Worm (Caenorhabditis elegans) whole organism, L1 larva: ENCODE results near the gene knl-1.
A peak's percentile ranks its signal among the peaks of the same experiment; 100 is the strongest.

ENCODE experiments used
- C34B4.2 ChIP-seq: sonication (generic microtip); optimal IDR thresholded peaks from 2 replicates; lab custom pipeline; 2017; ENCODE audit warnings: mild to moderate bottlenecking, missing genetic modification characterization, missing compliant biosample characterization
- aha-1 ChIP-seq: fragments of 150-350 bp; optimal IDR thresholded peaks from 2 replicates; lab custom pipeline; 2014; ENCODE audit warnings: missing biosample characterization, missing genetic modification characterization
- alr-1 ChIP-seq: fragments of 200-800 bp; sonication (Bioruptor generic); optimal IDR thresholded peaks from 2 replicates; lab custom pipeline; 2018; ENCODE audit warnings: borderline replicate concordance, mild to moderate bottlenecking, missing genetic modification characterization, missing compliant biosample characterization
- ceh-63 ChIP-seq: fragments of 200-800 bp; sonication (Bioruptor generic); optimal IDR thresholded peaks from 2 replicates; lab custom pipeline; 2018; ENCODE audit warnings: mild to moderate bottlenecking, missing genetic modification characterization, missing compliant biosample characterization
- ceh-8 ChIP-seq: fragments of 200-800 bp; sonication (Bioruptor generic); optimal IDR thresholded peaks from 2 replicates; lab custom pipeline; 2018; ENCODE audit warnings: mild to moderate bottlenecking, missing genetic modification characterization, moderate library complexity, missing compliant biosample characterization
- ceh-82 ChIP-seq, 3 experiments: fragments of 150-350 bp in 1 of 3; sonication (generic microtip) in 2 of 3; optimal IDR thresholded peaks; 2 replicates each; lab custom pipeline; 2014 to 2017; ENCODE audit warnings: missing biosample characterization in 3 of 3, missing genetic modification characterization in 3 of 3
- ceh-88 ChIP-seq: fragments of 200-800 bp; sonication (Bioruptor generic); IDR thresholded peaks from 2 replicates; pipeline ENCODE4 v1.3.6; 2022; ENCODE audit warnings: missing genetic modification characterization, missing compliant biosample characterization
- ceh-90 ChIP-seq: sonication (generic microtip); optimal IDR thresholded peaks from 2 replicates; lab custom pipeline; 2016; ENCODE audit warnings: missing genetic modification characterization, missing compliant biosample characterization
- ces-1 ChIP-seq: fragments of 150-350 bp; optimal IDR thresholded peaks from 2 replicates; lab custom pipeline; 2014; ENCODE audit warnings: missing biosample characterization, missing genetic modification reagents, missing genetic modification characterization
- dpl-1 ChIP-seq, 3 experiments: fragments of 150-350 bp in 2 of 3; sonication (generic microtip) in 1 of 3; optimal IDR thresholded peaks; 2 replicates each; lab custom pipeline; 2014 to 2017; ENCODE audit warnings: missing biosample characterization in 3 of 3, missing genetic modification characterization in 3 of 3, missing genetic modification reagents in 3 of 3
- dsc-1 ChIP-seq: sonication (generic microtip); optimal IDR thresholded peaks from 2 replicates; lab custom pipeline; 2016; ENCODE audit warnings: mild to moderate bottlenecking, missing genetic modification characterization, missing compliant biosample characterization
- efl-1 ChIP-seq, 4 experiments: fragments of 150-350 bp; optimal IDR thresholded peaks in 3 of 4; peaks in 1 of 4; 1 replicate in 1 of 4; 2 replicates in 3 of 4; lab custom pipeline; 2014; ENCODE audit warnings: missing biosample characterization in 2 of 4, missing genetic modification characterization in 2 of 4, missing genetic modification reagents in 2 of 4
- efl-3 ChIP-seq: fragments of 200-800 bp; sonication (Bioruptor generic); optimal IDR thresholded peaks from 2 replicates; lab custom pipeline; 2018; ENCODE audit warnings: mild to moderate bottlenecking, missing genetic modification characterization, missing compliant biosample characterization
- egl-13 ChIP-seq: sonication (generic microtip); optimal IDR thresholded peaks from 2 replicates; lab custom pipeline; 2016; ENCODE audit warnings: missing genotype, missing genetic modification reagents, missing genetic modification characterization, missing compliant biosample characterization
- egl-27 ChIP-seq, 2 experiments: fragments of 150-350 bp in 1 of 2; sonication (generic microtip); optimal IDR thresholded peaks; 3 replicates each; lab custom pipeline; 2017 to 2018; ENCODE audit warnings: missing biosample characterization in 2 of 2, missing genetic modification characterization in 2 of 2, missing genetic modification reagents in 2 of 2
- elt-2 ChIP-seq: sonication (generic microtip); optimal IDR thresholded peaks from 2 replicates; lab custom pipeline; 2016; ENCODE audit warnings: missing genetic modification characterization, mild to moderate bottlenecking, inconsistent platforms, missing compliant biosample characterization, missing genetic modification reagents
- elt-3 ChIP-seq, 6 experiments: fragments of 150-350 bp in 1 of 6; sonication (generic microtip); optimal IDR thresholded peaks; 2 replicates each; lab custom pipeline; 2017 to 2018; ENCODE audit warnings: missing biosample characterization in 6 of 6, missing genetic modification characterization in 6 of 6, inconsistent platforms in 1 of 6
- fos-1 ChIP-seq: fragments of 150-350 bp; optimal IDR thresholded peaks from 2 replicates; lab custom pipeline; 2014; ENCODE audit warnings: missing biosample characterization, missing genetic modification characterization
- grh-1 ChIP-seq: fragments of 200-800 bp; sonication (Bioruptor generic); IDR thresholded peaks from 2 replicates; pipeline ENCODE4 v1.3.6; 2022; ENCODE audit warnings: missing genetic modification reagents, missing genetic modification characterization, missing compliant biosample characterization
- hlh-4 ChIP-seq: sonication (generic microtip); optimal IDR thresholded peaks from 2 replicates; lab custom pipeline; 2016; ENCODE audit warnings: mild to moderate bottlenecking, missing genetic modification characterization, missing compliant biosample characterization
- hpl-2 ChIP-seq: fragments of 150-350 bp; optimal IDR thresholded peaks from 2 replicates; lab custom pipeline; 2014; ENCODE audit warnings: missing biosample characterization, missing genetic modification reagents, missing genetic modification characterization
- lin-13 ChIP-seq: fragments of 150-350 bp; optimal IDR thresholded peaks from 2 replicates; lab custom pipeline; 2014; ENCODE audit warnings: missing biosample characterization, missing genetic modification reagents, missing genetic modification characterization
- lin-15B ChIP-seq: fragments of 150-350 bp; sonication (generic microtip); optimal IDR thresholded peaks from 3 replicates; lab custom pipeline; 2014; ENCODE audit warnings: missing biosample characterization, missing genetic modification characterization
- lin-35 ChIP-seq, 2 experiments: fragments of 150-350 bp; optimal IDR thresholded peaks; 2 replicates each; lab custom pipeline; 2014; ENCODE audit warnings: missing biosample characterization in 2 of 2, missing genetic modification characterization in 2 of 2, missing genetic modification reagents in 2 of 2
- lin-39 ChIP-seq: fragments of 150-350 bp; optimal IDR thresholded peaks from 2 replicates; lab custom pipeline; 2014; ENCODE audit warnings: missing biosample characterization, missing genetic modification reagents, missing genetic modification characterization
- lsy-2 ChIP-seq, 2 experiments: fragments of 150-350 bp; optimal IDR thresholded peaks; 2 replicates each; lab custom pipeline; 2014; ENCODE audit warnings: missing biosample characterization in 2 of 2, missing genetic modification characterization in 2 of 2
- mab-9 ChIP-seq: fragments of 200-800 bp; sonication (Bioruptor generic); IDR thresholded peaks from 2 replicates; pipeline ENCODE4 v1.3.6; 2022; ENCODE audit warnings: missing genetic modification reagents, missing genetic modification characterization, missing compliant biosample characterization
- mep-1 ChIP-seq: fragments of 150-350 bp; optimal IDR thresholded peaks from 2 replicates; lab custom pipeline; 2014; ENCODE audit warnings: missing biosample characterization, missing genetic modification characterization
- nhr-11 ChIP-seq: fragments of 150-350 bp; optimal IDR thresholded peaks from 2 replicates; lab custom pipeline; 2014; ENCODE audit warnings: missing biosample characterization, missing genetic modification characterization
- nhr-19 ChIP-seq: fragments of 200-800 bp; sonication (Bioruptor generic); conservative IDR thresholded peaks from 2 replicates; pipeline ENCODE4 v1.3.6; 2022; ENCODE audit warnings: missing genetic modification characterization, missing compliant biosample characterization
- nhr-28 ChIP-seq: fragments of 150-350 bp; optimal IDR thresholded peaks from 2 replicates; lab custom pipeline; 2014; ENCODE audit warnings: missing biosample characterization, missing genetic modification characterization
- nhr-47 ChIP-seq: sonication (generic microtip); optimal IDR thresholded peaks from 2 replicates; lab custom pipeline; 2016; ENCODE audit warnings: mild to moderate bottlenecking, missing genetic modification characterization, moderate library complexity, missing compliant biosample characterization
- nhr-85 ChIP-seq: sonication (generic microtip); peaks from one replicate; lab custom pipeline; 2016; ENCODE audit warnings: missing genetic modification characterization, inconsistent platforms, missing compliant biosample characterization
- pax-3 ChIP-seq: fragments of 200-800 bp; sonication (Bioruptor generic); optimal IDR thresholded peaks from 2 replicates; lab custom pipeline; 2018; ENCODE audit warnings: mild to moderate bottlenecking, missing genetic modification characterization, moderate library complexity, missing compliant biosample characterization
- snu-23 ChIP-seq: sonication (generic microtip); optimal IDR thresholded peaks from 2 replicates; lab custom pipeline; 2016; ENCODE audit warnings: missing genetic modification characterization, missing compliant biosample characterization
- sox-4 ChIP-seq: sonication (generic microtip); optimal IDR thresholded peaks from 2 replicates; lab custom pipeline; 2016; ENCODE audit warnings: missing genetic modification characterization, missing compliant biosample characterization
- swsn-7 ChIP-seq: sonication (generic microtip); optimal IDR thresholded peaks from 2 replicates; lab custom pipeline; 2016; ENCODE audit warnings: missing genetic modification characterization, missing compliant biosample characterization
- tbx-2 ChIP-seq: sonication (generic microtip); optimal IDR thresholded peaks from 2 replicates; lab custom pipeline; 2016; ENCODE audit warnings: missing genetic modification characterization, missing compliant biosample characterization
- unc-86 ChIP-seq: sonication (generic microtip); optimal IDR thresholded peaks from 2 replicates; lab custom pipeline; 2016; ENCODE audit warnings: missing genetic modification characterization, missing compliant biosample characterization
- xbp-1 ChIP-seq: sonication (generic microtip); optimal IDR thresholded peaks from 2 replicates; lab custom pipeline; 2016; ENCODE audit warnings: missing genetic modification characterization, missing compliant biosample characterization
- ztf-11 ChIP-seq, 2 experiments: sonication (generic microtip); optimal IDR thresholded peaks; 2 replicates each; lab custom pipeline; 2016 to 2017; ENCODE audit warnings: missing genetic modification characterization in 2 of 2, missing biosample characterization in 1 of 2, missing compliant biosample characterization in 1 of 2

knl-1 gene

ce11 chrIII:8217919-8218318 is 32.5 kb upstream of the knl-1 start, which contains the start of gene C30A5.16:
C30A5.16 (plus strand) TSS chrIII:8218219.
- no peak for TF ChIP-seq ceh-88 (GFP tag; lab: Robert Waterston, UW)
- TF ChIP-seq C34B4.2 (tag; lab: Kevin White, UChicago): no peak
- TF ChIP-seq nhr-11 (tag; lab: Kevin White, UChicago): no peak
- TF ChIP-seq efl-1 (optimal IDR thresholded peaks at IDR 0.05; lab: Kevin White, UChicago): no peak
- TF ChIP-seq efl-1 (GFP tag; optimal IDR thresholded peaks at IDR 0.05 in 1 of 2; lab: Kevin White, UChicago): peak in 1 of 2 experiments; percentile 34
- peak; percentile 11 for TF ChIP-seq dsc-1 (tag; lab: Kevin White, UChicago)

ce11 chrIII:8220081-8220480 is 30.4 kb upstream of the knl-1 start:
- TF ChIP-seq ceh-63 (GFP tag; lab: Kevin White, UChicago): no peak
- no peak for TF ChIP-seq hpl-2
- TF ChIP-seq unc-86 (tag; lab: Kevin White, UChicago): peak; percentile 79
- TF ChIP-seq ztf-11 (tag; optimal IDR thresholded peaks at IDR 0.05; lab: Kevin White, UChicago): peak in 1 of 2 experiments; percentile 57
- TF ChIP-seq tbx-2 (tag; lab: Kevin White, UChicago): peak; percentile 6

DNA sequence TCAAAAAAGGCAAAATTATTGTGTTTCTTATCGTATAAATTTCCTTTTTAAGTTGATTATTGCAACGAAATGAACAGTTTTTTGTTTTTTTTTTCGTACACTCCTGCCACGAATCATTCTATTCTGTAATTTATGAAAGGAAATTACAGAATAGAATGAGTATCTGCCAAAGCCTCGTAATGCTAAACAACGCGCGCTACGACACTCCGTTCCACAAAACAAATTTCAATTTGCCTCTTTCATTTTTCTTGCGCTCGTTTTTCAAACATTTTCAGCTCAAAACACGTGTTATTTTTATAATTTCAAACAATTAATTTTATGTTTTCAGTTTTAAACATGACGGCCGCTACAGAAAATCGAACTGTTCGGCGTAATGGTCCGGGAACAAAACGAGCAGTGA is 25.7 kb upstream of the knl-1 start, which contains the start of gene mob-4:
Gene mob-4, plus strand, starts transcription at position 329 of the 400 bp plus-strand sequence.
- TF ChIP-seq ces-1 (GFP tag; lab: Kevin White, UChicago) (no peak), lin-39 (tag; lab: Kevin White, UChicago) (no peak), efl-1 (optimal IDR thresholded peaks at IDR 0.05; lab: Kevin White, UChicago) (peak in 1 of 2 experiments; percentile 17), efl-1 (GFP tag; optimal IDR thresholded peaks at IDR 0.05 in 1 of 2; lab: Kevin White, UChicago) (peak; percentile 25 to 62), dpl-1 (GFP tag; optimal IDR thresholded peaks at IDR 0.05; lab: Kevin White, UChicago) (peak in 1 of 3 experiments; percentile 33), lsy-2 (tag; optimal IDR thresholded peaks at IDR 0.05; lab: Kevin White, UChicago) (peak in 1 of 2 experiments; percentile 26), snu-23 (GFP tag; lab: Kevin White, UChicago) (peak; percentile 6)

ce11 chrIII:8226178-8226577 is 24.3 kb upstream of the knl-1 start, which contains the start of gene rfs-1:
rfs-1 (plus strand) TSS chrIII:8226478.
- TF ChIP-seq pax-3 (tag; lab: Kevin White, UChicago) (no peak), hpl-2 (no peak), ceh-8 (GFP tag; lab: Kevin White, UChicago) (no peak), xbp-1 (no peak)

DNA sequence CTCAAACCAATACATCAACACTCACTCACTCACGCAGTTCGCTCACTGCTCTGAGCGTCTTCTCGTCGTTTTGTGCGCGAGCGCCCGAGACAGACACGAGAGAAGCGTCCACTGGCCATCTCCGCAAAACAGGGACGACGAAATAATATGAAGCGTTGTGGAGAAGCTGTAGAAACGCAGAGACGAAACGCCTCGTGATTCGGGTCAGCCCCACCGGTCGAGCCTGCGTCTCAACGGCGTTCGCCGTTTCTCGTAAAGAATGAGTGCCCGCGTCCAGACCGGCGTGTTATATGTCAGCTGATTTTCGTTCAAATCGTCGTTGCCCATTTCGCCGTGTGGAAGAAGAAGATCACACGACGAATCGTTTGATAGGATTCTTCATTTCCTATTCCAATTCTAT is 22.9 kb upstream of the knl-1 start, which contains the start of gene fbxl-1:
Gene fbxl-1, plus strand, starts transcription at position 320 of the 400 bp plus-strand sequence.
- TF ChIP-seq elt-2 (tag; lab: Kevin White, UChicago) (peak; percentile 21), efl-3 (GFP tag; lab: Kevin White, UChicago) (no peak), mep-1 (peak; percentile 51), nhr-28 (no peak), sox-4 (tag; lab: Kevin White, UChicago) (peak; percentile 73), aha-1 (no peak), fos-1 (peak; percentile 43), ces-1 (GFP tag; lab: Kevin White, UChicago) (no peak), egl-13 (tag; lab: Kevin White, UChicago) (peak; percentile 76), lin-35 (GFP tag; optimal IDR thresholded peaks at IDR 0.05; lab: Kevin White, UChicago) (peak; percentile 63 to 82), alr-1 (tag; lab: Kevin White, UChicago) (no peak), dpl-1 (GFP tag; optimal IDR thresholded peaks at IDR 0.05; lab: Kevin White, UChicago) (peak; percentile 52 to 57 (median 53)), swsn-7 (tag; lab: Kevin White, UChicago) (peak; percentile 77), nhr-47 (peak; percentile 85), nhr-19 (peak; percentile 71), ceh-82 (tag; optimal IDR thresholded peaks at IDR 0.05; lab: Kevin White, UChicago) (peak; percentile 25 to 70 (median 47)), egl-27 (tag; optimal IDR thresholded peaks at IDR 0.05; lab: Kevin White, UChicago) (no peak), elt-3 (tag; optimal IDR thresholded peaks at IDR 0.05; lab: Kevin White, UChicago) (peak in 2 of 6 experiments; percentile 14 to 61), efl-1 (optimal IDR thresholded peaks at IDR 0.05; lab: Kevin White, UChicago) (peak; percentile 68 to 70), efl-1 (GFP tag; optimal IDR thresholded peaks at IDR 0.05 in 1 of 2; lab: Kevin White, UChicago) (peak; percentile 48 to 97), nhr-85 (no peak), hlh-4 (no peak), mab-9 (GFP tag; lab: Robert Waterston, UW) (no peak), ceh-90 (tag; lab: Kevin White, UChicago) (no peak), lin-13 (GFP tag; lab: Kevin White, UChicago) (peak; percentile 65), grh-1 (GFP tag; lab: Robert Waterston, UW) (no peak), ztf-11 (tag; optimal IDR thresholded peaks at IDR 0.05; lab: Kevin White, UChicago) (peak in 1 of 2 experiments; percentile 73), dsc-1 (tag; lab: Kevin White, UChicago) (peak; percentile 80), unc-86 (tag; lab: Kevin White, UChicago) (peak; percentile 96), C34B4.2 (tag; lab: Kevin White, UChicago) (no peak), lin-15B (tag; lab: Kevin White, UChicago) (no peak), snu-23 (GFP tag; lab: Kevin White, UChicago) (peak; percentile 87)
